Worm (Caenorhabditis elegans) whole organism, L2 larva: ENCODE data around the gene cin-4.

Source experiments
- C34F6.9 ChIP-seq: fragments of 150-350 bp; optimal IDR thresholded peaks from 2 replicates; lab custom pipeline; 2014; ENCODE audit warnings: missing biosample characterization, missing genetic modification characterization
- F13H6.1 ChIP-seq: sonication (generic microtip); optimal IDR thresholded peaks from 2 replicates; lab custom pipeline; 2016; ENCODE audit warnings: missing genetic modification characterization, missing compliant biosample characterization
- R02D3.7 ChIP-seq: fragments of 150-350 bp; optimal IDR thresholded peaks from 2 replicates; lab custom pipeline; 2014; ENCODE audit warnings: missing biosample characterization, missing genetic modification characterization
- Y55F3AM.14 ChIP-seq: fragments of 200-800 bp; sonication (Bioruptor generic); optimal IDR thresholded peaks from 2 replicates; lab custom pipeline; 2018; ENCODE audit warnings: mild to moderate bottlenecking, missing genetic modification characterization, missing compliant biosample characterization
- ZK546.5 ChIP-seq: sonication (generic microtip); optimal IDR thresholded peaks from 2 replicates; lab custom pipeline; 2017; ENCODE audit warnings: missing biosample characterization, missing genetic modification characterization
- alr-1 ChIP-seq: fragments of 150-350 bp; optimal IDR thresholded peaks from 2 replicates; lab custom pipeline; 2014; ENCODE audit warnings: missing biosample characterization, missing genetic modification characterization
- aly-2 ChIP-seq: fragments of 150-350 bp; optimal IDR thresholded peaks from 2 replicates; lab custom pipeline; 2014; ENCODE audit warnings: missing biosample characterization, missing genetic modification characterization
- ama-1 ChIP-seq: fragments of 150-350 bp; optimal IDR thresholded peaks from 2 replicates; lab custom pipeline; 2018; ENCODE audit warnings: inconsistent platforms
- blmp-1 ChIP-seq: sonication (generic microtip); optimal IDR thresholded peaks from 2 replicates; lab custom pipeline; 2017; ENCODE audit warnings: missing genetic modification characterization, mild to moderate bottlenecking, missing compliant biosample characterization, antibody characterized with exemption, moderate library complexity; ENCODE audit not compliant: insufficient read depth
- ceh-16 ChIP-seq: fragments of 150-350 bp; optimal IDR thresholded peaks from 2 replicates; lab custom pipeline; 2014; ENCODE audit warnings: missing biosample characterization, missing genetic modification characterization
- ceh-82 ChIP-seq: fragments of 150-350 bp; optimal IDR thresholded peaks from 2 replicates; lab custom pipeline; 2014; ENCODE audit warnings: missing biosample characterization, missing genetic modification characterization
- crh-2 ChIP-seq: sonication (generic microtip); optimal IDR thresholded peaks from 2 replicates; lab custom pipeline; 2017; ENCODE audit warnings: missing biosample characterization, missing genetic modification characterization
- dmd-4 ChIP-seq: sonication (generic microtip); optimal IDR thresholded peaks from 2 replicates; lab custom pipeline; 2017; ENCODE audit warnings: missing biosample characterization, missing genetic modification characterization
- egl-27 ChIP-seq: sonication (generic microtip); optimal IDR thresholded peaks from 3 replicates; lab custom pipeline; 2017; ENCODE audit warnings: missing biosample characterization, missing genetic modification reagents, missing genetic modification characterization
- elt-1 ChIP-seq: fragments of 150-350 bp; optimal IDR thresholded peaks from 2 replicates; lab custom pipeline; 2014; ENCODE audit warnings: missing biosample characterization, missing genetic modification characterization
- elt-3 ChIP-seq: sonication (generic microtip); optimal IDR thresholded peaks from 2 replicates; lab custom pipeline; 2017; ENCODE audit warnings: missing biosample characterization, missing genetic modification characterization
- fos-1 ChIP-seq: fragments of 150-350 bp; optimal IDR thresholded peaks from 2 replicates; lab custom pipeline; 2014; ENCODE audit warnings: missing biosample characterization, missing genetic modification characterization
- gmeb-1 ChIP-seq: fragments of 150-350 bp; optimal IDR thresholded peaks from 2 replicates; lab custom pipeline; 2014; ENCODE audit warnings: missing biosample characterization, missing genetic modification characterization
- lin-11 ChIP-seq: fragments of 150-350 bp; sonication (generic microtip); optimal IDR thresholded peaks from 2 replicates; lab custom pipeline; 2014; ENCODE audit warnings: missing biosample characterization, missing genetic modification characterization, inconsistent platforms, mixed read lengths
- lin-13 ChIP-seq: fragments of 150-350 bp; optimal IDR thresholded peaks from 2 replicates; lab custom pipeline; 2014; ENCODE audit warnings: missing biosample characterization, missing genetic modification reagents, missing genetic modification characterization
- lin-39 ChIP-seq: fragments of 150-350 bp; optimal IDR thresholded peaks from 2 replicates; lab custom pipeline; 2014; ENCODE audit warnings: missing biosample characterization, missing genetic modification reagents, missing genetic modification characterization
- lsy-2 ChIP-seq, 2 experiments: fragments of 150-350 bp in 1 of 2; sonication (generic microtip) in 1 of 2; optimal IDR thresholded peaks; 2 replicates each; lab custom pipeline; 2014 to 2017; ENCODE audit warnings: missing biosample characterization in 2 of 2, missing genetic modification characterization in 2 of 2
- mab-5 ChIP-seq: fragments of 150-350 bp; optimal IDR thresholded peaks from 2 replicates; lab custom pipeline; 2014; ENCODE audit warnings: missing biosample characterization, missing genetic modification characterization
- mbf-1 ChIP-seq: sonication (generic microtip); optimal IDR thresholded peaks from 2 replicates; lab custom pipeline; 2017; ENCODE audit warnings: missing biosample characterization, missing genetic modification characterization
- mdl-1 ChIP-seq, 2 experiments: fragments of 150-350 bp in 1 of 2; sonication (generic microtip) in 1 of 2; optimal IDR thresholded peaks; 2 replicates each; lab custom pipeline; 2017; ENCODE audit warnings: missing biosample characterization in 2 of 2, missing genetic modification characterization in 2 of 2
- nhr-10 ChIP-seq: sonication (generic microtip); optimal IDR thresholded peaks from 2 replicates; lab custom pipeline; 2017; ENCODE audit warnings: missing biosample characterization, missing genetic modification characterization
- nhr-11 ChIP-seq: fragments of 150-350 bp; optimal IDR thresholded peaks from 2 replicates; lab custom pipeline; 2014; ENCODE audit warnings: missing biosample characterization, missing genetic modification characterization
- nhr-12 ChIP-seq: fragments of 150-350 bp; optimal IDR thresholded peaks from 2 replicates; lab custom pipeline; 2014; ENCODE audit warnings: missing biosample characterization, missing genetic modification characterization
- nhr-129 ChIP-seq: fragments of 150-350 bp; optimal IDR thresholded peaks from 2 replicates; lab custom pipeline; 2014; ENCODE audit warnings: missing biosample characterization, missing genetic modification characterization
- nhr-21 ChIP-seq: fragments of 150-350 bp; optimal IDR thresholded peaks from 2 replicates; lab custom pipeline; 2014; ENCODE audit warnings: missing biosample characterization, missing genetic modification characterization
- nhr-23 ChIP-seq: fragments of 150-350 bp; optimal IDR thresholded peaks from 2 replicates; lab custom pipeline; 2014; ENCODE audit warnings: missing biosample characterization, missing genetic modification reagents, missing genetic modification characterization
- nhr-237 ChIP-seq: fragments of 150-350 bp; optimal IDR thresholded peaks from 2 replicates; lab custom pipeline; 2014; ENCODE audit warnings: missing biosample characterization, missing genetic modification characterization
- nhr-25 ChIP-seq: fragments of 150-350 bp; sonication (generic microtip); optimal IDR thresholded peaks from 3 replicates; lab custom pipeline; 2014; ENCODE audit warnings: missing biosample characterization, missing genetic modification characterization
- nhr-6 ChIP-seq: fragments of 150-350 bp; optimal IDR thresholded peaks from 2 replicates; lab custom pipeline; 2014; ENCODE audit warnings: missing biosample characterization, missing genetic modification characterization
- nhr-77 ChIP-seq: fragments of 150-350 bp; optimal IDR thresholded peaks from 2 replicates; lab custom pipeline; 2014; ENCODE audit warnings: missing biosample characterization, missing genetic modification characterization
- peb-1 ChIP-seq: fragments of 150-350 bp; optimal IDR thresholded peaks from 2 replicates; lab custom pipeline; 2014; ENCODE audit warnings: missing biosample characterization, missing genetic modification characterization
- sem-4 ChIP-seq: fragments of 150-350 bp; optimal IDR thresholded peaks from 2 replicates; lab custom pipeline; 2014; ENCODE audit warnings: missing biosample characterization, missing genetic modification reagents, missing genetic modification characterization
- skn-1 ChIP-seq: sonication (generic microtip); optimal IDR thresholded peaks from 2 replicates; lab custom pipeline; 2017; ENCODE audit warnings: missing biosample characterization, missing genetic modification characterization
- sma-9 ChIP-seq, 2 experiments: fragments of 150-350 bp in 1 of 2; sonication (generic microtip) in 1 of 2; optimal IDR thresholded peaks; 2 replicates each; lab custom pipeline; 2014 to 2016; ENCODE audit warnings: missing genetic modification characterization in 2 of 2, mild to moderate bottlenecking in 1 of 2, missing biosample characterization in 1 of 2, missing compliant biosample characterization in 1 of 2, missing genetic modification reagents in 1 of 2, moderate library complexity in 1 of 2
- snpc-4 ChIP-seq: fragments of 150-350 bp; optimal IDR thresholded peaks from 2 replicates; lab custom pipeline; 2014; ENCODE audit warnings: missing biosample characterization, missing genetic modification characterization
- unc-39 ChIP-seq: fragments of 150-350 bp; optimal IDR thresholded peaks from 2 replicates; lab custom pipeline; 2014; ENCODE audit warnings: missing biosample characterization, missing genetic modification characterization
- unc-55 ChIP-seq: fragments of 150-350 bp; sonication (generic microtip); optimal IDR thresholded peaks from 3 replicates; lab custom pipeline; 2014; ENCODE audit warnings: missing biosample characterization, missing genetic modification reagents, missing genetic modification characterization
- unc-62 ChIP-seq: fragments of 150-350 bp; optimal IDR thresholded peaks from 2 replicates; lab custom pipeline; 2014; ENCODE audit warnings: missing biosample characterization, missing genetic modification reagents, missing genetic modification characterization
- zag-1 ChIP-seq: fragments of 150-350 bp; optimal IDR thresholded peaks from 2 replicates; lab custom pipeline; 2014; ENCODE audit warnings: missing biosample characterization, missing genetic modification characterization
- ztf-1 ChIP-seq: fragments of 200-800 bp; sonication (Bioruptor generic); conservative IDR thresholded peaks from 2 replicates; pipeline ENCODE4 v1.3.6; 2022; ENCODE audit warnings: missing genetic modification characterization, missing compliant biosample characterization
- ztf-11 ChIP-seq: sonication (generic microtip); optimal IDR thresholded peaks from 2 replicates; lab custom pipeline; 2017; ENCODE audit warnings: missing biosample characterization, missing genetic modification characterization

Gene cin-4

DNA sequence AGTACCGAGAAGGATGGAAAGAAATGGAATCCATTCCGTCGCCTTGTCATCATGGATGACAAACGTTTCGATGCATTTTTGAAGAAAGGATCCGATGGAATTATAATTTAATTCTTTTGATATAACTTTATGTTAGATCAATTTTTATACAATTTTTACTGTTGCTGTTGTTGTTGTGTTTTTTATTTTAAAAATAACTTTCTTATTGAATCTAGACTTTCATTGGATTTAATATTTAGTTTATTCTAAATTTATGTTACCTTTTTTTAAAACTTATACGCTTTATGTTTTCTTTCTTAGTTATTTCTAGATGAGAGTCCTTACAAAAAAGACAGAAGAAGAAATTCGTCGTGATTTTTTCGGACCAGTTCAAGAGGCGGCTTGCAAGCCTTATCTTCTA lies 16.9 kb downstream of the cin-4 start, which contains the start of gene ZK1127.3:
ZK1127.3 (plus strand) TSS at position 301 of the 400 bp plus-strand sequence.
- TF ChIP-seq ama-1 (lab: Kevin White, UChicago) (no peak), R02D3.7 (tag; lab: Kevin White, UChicago) (no peak), mbf-1 (tag; lab: Kevin White, UChicago) (no peak), nhr-25 (tag; lab: Kevin White, UChicago) (no peak), unc-39 (tag; lab: Kevin White, UChicago) (no peak), nhr-10 (tag; lab: Kevin White, UChicago) (no peak), elt-3 (no peak)

DNA sequence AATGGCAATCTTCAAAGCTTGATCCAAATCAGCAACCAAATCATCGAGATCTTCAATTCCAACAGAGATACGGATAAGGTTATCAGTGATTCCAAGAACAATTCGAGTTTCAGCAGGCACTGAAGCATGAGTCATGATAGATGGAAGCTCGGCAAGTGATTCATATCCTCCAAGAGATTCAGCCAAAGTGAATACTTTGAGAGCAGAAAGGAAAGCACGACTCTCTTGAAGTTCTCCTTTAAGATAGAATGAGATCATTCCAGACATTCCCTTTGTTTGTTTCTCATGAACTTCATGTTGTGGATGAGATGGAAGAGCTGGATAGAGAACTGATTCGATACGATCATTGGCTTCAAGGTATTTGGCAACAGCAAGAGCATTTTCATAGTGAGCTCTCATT lies 18.2 kb downstream of the cin-4 start:
- TF ChIP-seq nhr-11 (tag; lab: Kevin White, UChicago), result no peak
- TF ChIP-seq sma-9 (GFP tag; optimal IDR thresholded peaks at IDR 0.05; lab: Kevin White, UChicago), result peak; percentile 2
- TF ChIP-seq sma-9 (tag; optimal IDR thresholded peaks at IDR 0.05; lab: Kevin White, UChicago), result no peak

DNA sequence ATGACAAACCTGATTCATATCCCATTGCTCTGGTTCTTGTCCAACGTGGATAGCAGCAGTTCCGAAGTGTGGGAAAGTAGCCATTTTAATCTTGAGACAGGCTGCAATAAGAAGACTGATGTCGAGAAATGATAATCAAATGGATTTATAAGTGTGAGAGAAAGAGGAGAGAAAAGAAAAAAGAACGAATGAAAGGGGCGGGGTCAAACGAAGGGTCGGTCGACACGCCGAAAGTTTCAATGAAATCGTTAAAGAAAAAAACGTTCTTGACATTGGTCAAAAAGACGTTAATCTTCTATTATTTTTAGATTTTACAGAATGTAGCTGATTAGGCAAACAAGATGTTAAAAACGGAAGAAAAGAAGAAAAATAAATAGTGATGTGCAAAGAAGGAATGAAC lies 19.8 kb downstream of the cin-4 start, which contains the start of gene cth-2:
cth-2 (minus strand) TSS at position 101 of the 400 bp plus-strand sequence.
- TF ChIP-seq lin-11, result no peak
- no peak for TF ChIP-seq ceh-16 (tag; lab: Kevin White, UChicago)
- no peak for TF ChIP-seq peb-1
- no peak for TF ChIP-seq ztf-11 (tag; lab: Kevin White, UChicago)
- TF ChIP-seq nhr-25 (tag; lab: Kevin White, UChicago), result peak; percentile 13
- TF ChIP-seq, all 48 proteins: peak for 1

DNA sequence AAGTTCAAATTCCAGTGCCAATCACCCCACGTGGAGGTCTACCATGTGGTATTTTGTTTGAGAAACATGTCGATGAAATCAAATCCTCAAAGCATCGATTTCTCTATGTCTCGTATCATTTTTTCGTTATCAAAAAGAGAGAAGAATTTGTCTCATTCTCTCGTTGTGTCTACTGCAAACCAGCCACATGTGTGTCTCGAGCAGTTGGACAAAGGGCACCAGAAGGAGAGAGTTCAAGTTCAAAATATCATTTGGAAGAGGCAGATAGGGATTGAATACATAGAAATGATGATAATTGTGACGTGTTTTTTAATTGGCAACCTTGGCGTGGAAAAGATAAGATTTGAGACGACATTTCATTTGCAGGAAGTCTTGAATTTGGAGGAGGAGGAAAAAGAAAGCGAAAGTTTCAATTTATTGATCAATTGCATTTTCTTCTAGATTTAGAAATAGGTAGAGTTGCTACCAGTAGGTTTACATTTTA lies 21.2 kb downstream of the cin-4 start:
- TF ChIP-seq nhr-12 (tag; lab: Kevin White, UChicago), result no peak
- TF ChIP-seq elt-3, result no peak
- no peak for TF ChIP-seq zag-1 (tag; lab: Kevin White, UChicago)
- TF ChIP-seq ztf-11 (tag; lab: Kevin White, UChicago), result no peak
- TF ChIP-seq C34F6.9 (tag; lab: Kevin White, UChicago), result no peak
- TF ChIP-seq gmeb-1, result peak; percentile 38
- TF ChIP-seq nhr-23 (tag; lab: Kevin White, UChicago), result no peak
- no peak for TF ChIP-seq R02D3.7 (tag; lab: Kevin White, UChicago)
- no peak for TF ChIP-seq aly-2 (tag; lab: Kevin White, UChicago)
- peak; percentile 83 for TF ChIP-seq fos-1
- TF ChIP-seq nhr-25 (tag; lab: Kevin White, UChicago), result peak; percentile 48
- peak; percentile 11 for TF ChIP-seq lin-13
- no peak for TF ChIP-seq elt-1 (tag; lab: Kevin White, UChicago)
- no peak for TF ChIP-seq nhr-10 (tag; lab: Kevin White, UChicago)
- no peak for TF ChIP-seq lin-39 (tag; lab: Kevin White, UChicago)
- no peak for TF ChIP-seq ztf-1 (GFP tag; lab: Robert Waterston, UW)
- peak; percentile 20 for TF ChIP-seq egl-27
- TF ChIP-seq lin-11, result no peak
- peak; percentile 72 for TF ChIP-seq F13H6.1 (tag; lab: Kevin White, UChicago)
- peak; percentile 84 for TF ChIP-seq nhr-129 (tag; lab: Kevin White, UChicago)
- peak; percentile 85 for TF ChIP-seq crh-2 (tag; lab: Kevin White, UChicago)
- TF ChIP-seq blmp-1 (tag; lab: Kevin White, UChicago), result peak; percentile 79
- TF ChIP-seq unc-62 (GFP tag; lab: Kevin White, UChicago), result no peak
- no peak for TF ChIP-seq mbf-1 (tag; lab: Kevin White, UChicago)
- TF ChIP-seq nhr-237 (tag; lab: Kevin White, UChicago), result no peak
- no peak for TF ChIP-seq Y55F3AM.14 (GFP tag; lab: Kevin White, UChicago)
- TF ChIP-seq alr-1 (tag; lab: Kevin White, UChicago), result no peak
- no peak for TF ChIP-seq snpc-4 (tag; lab: Kevin White, UChicago)
- peak; percentile 95 for TF ChIP-seq sma-9 (GFP tag; optimal IDR thresholded peaks at IDR 0.05; lab: Kevin White, UChicago)
- TF ChIP-seq sma-9 (tag; optimal IDR thresholded peaks at IDR 0.05; lab: Kevin White, UChicago), result no peak
- TF ChIP-seq unc-55 (GFP tag; lab: Kevin White, UChicago), result no peak
- peak; percentile 73 for TF ChIP-seq nhr-6 (tag; lab: Kevin White, UChicago)
- TF ChIP-seq ceh-82 (tag; lab: Kevin White, UChicago), result no peak
- TF ChIP-seq mab-5 (tag; lab: Kevin White, UChicago), result peak; percentile 3
- no peak for TF ChIP-seq sem-4 (tag; lab: Kevin White, UChicago)
- TF ChIP-seq ZK546.5 (tag; lab: Kevin White, UChicago), result no peak
- TF ChIP-seq nhr-77 (tag; lab: Kevin White, UChicago), result no peak
- no peak for TF ChIP-seq dmd-4 (tag; lab: Kevin White, UChicago)
- TF ChIP-seq nhr-11 (tag; lab: Kevin White, UChicago), result no peak
- peak in 1 of 2 experiments; percentile 58 for TF ChIP-seq lsy-2 (tag; optimal IDR thresholded peaks at IDR 0.05; lab: Kevin White, UChicago)
- no peak for TF ChIP-seq ama-1 (lab: Kevin White, UChicago)
- TF ChIP-seq mdl-1 (tag; optimal IDR thresholded peaks at IDR 0.05; lab: Kevin White, UChicago), result peak in 1 of 2 experiments; percentile 48
- TF ChIP-seq skn-1, result peak; percentile 89
- peak; percentile 62 for TF ChIP-seq nhr-21 (tag; lab: Kevin White, UChicago)
- no peak for TF ChIP-seq peb-1
